Fruit fly (Drosophila melanogaster) whole organism, prepupa: ENCODE measurements around the gene Vm26Ac.

Source experiments
- CG6163 ChIP-seq: fragments of 200-800 bp; sonication (Bioruptor generic); IDR thresholded peaks from 3 replicates; pipeline ENCODE4 v1.3.6; 2022; ENCODE audit warnings: missing biosample characterization, missing genetic modification characterization
- Hr4 ChIP-seq: fragments of 200-800 bp; sonication (Bioruptor generic); optimal IDR thresholded peaks from 3 replicates; lab custom pipeline; 2016; ENCODE audit warnings: missing biosample characterization, missing genetic modification characterization
- pdm3 ChIP-seq: fragments of 200-800 bp; sonication (Bioruptor generic); optimal IDR thresholded peaks from 3 replicates; lab custom pipeline; 2016; ENCODE audit warnings: missing biosample characterization, missing genetic modification characterization

DNA sequence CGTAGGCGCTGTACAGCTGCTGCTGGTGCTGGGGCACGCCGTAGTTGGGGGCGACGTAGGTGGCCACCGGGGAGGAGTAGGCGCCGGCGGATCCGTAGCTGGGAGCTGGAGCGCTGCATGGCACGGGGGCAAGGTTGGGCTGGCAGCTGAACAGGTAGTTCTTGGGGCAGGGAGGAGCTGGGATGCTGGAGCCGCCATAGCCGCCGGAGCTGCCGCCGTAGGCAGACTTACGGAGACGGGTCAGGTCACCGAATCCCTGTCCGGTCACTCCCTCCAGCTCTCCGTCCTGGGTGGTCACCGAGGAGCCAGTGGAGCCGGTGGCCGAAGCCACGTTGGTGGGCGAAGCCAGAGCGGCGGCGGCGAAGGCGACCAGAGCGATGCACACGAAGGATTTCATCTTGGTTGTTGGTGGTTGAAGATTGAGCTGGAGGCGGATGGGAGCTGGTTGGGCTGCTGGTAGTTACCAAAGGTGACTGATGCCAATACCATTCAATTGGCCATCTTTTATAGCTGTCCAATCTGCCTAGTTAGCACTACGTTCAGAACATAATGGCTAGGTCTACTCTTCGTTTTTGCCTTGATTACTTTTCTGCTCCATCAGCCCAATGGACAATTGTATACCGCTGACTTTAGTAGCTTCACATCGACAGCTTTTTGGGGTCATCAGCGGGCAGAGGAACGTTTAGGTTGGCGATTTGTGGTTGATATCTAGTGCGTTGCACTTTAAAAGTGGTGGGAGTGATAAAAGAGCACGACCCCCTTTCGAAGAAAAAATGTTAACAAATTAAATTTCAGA is 1.6 kb upstream of the Vm26Ac start, which contains the start of gene Vm26Aa:
- TF ChIP-seq pdm3 (no peak), CG6163 (GFP tag; lab: Robert Waterston, UW) (no peak), Hr4 (GFP tag; lab: Kevin White, UChicago) (no peak)
